Fruit fly (Drosophila melanogaster) whole organism, pupa: ENCODE measurements around the gene Pex7.

ENCODE experiments used
- CG10348 ChIP-seq: fragments of 200-800 bp; sonication (Bioruptor generic); IDR thresholded peaks from 2 replicates; pipeline ENCODE4 v1.3.6; 2022; ENCODE audit warnings: missing biosample characterization, missing genetic modification characterization
- CG12605 ChIP-seq: fragments of 200-800 bp; sonication (Bioruptor generic); IDR thresholded peaks from 2 replicates; pipeline ENCODE4 v1.3.6; 2022; ENCODE audit warnings: missing biosample characterization, missing genetic modification characterization
- CG13204 ChIP-seq: fragments of 200-800 bp; sonication (Bioruptor generic); optimal IDR thresholded peaks from 2 replicates; lab custom pipeline; 2018; ENCODE audit warnings: missing biosample characterization, mild to moderate bottlenecking, missing genetic modification characterization, moderate library complexity
- CG14655 ChIP-seq: fragments of 200-800 bp; sonication (Bioruptor generic); optimal IDR thresholded peaks from 3 replicates; lab custom pipeline; 2017; ENCODE audit warnings: mild to moderate bottlenecking, missing biosample characterization, missing genetic modification reagents, missing genetic modification characterization
- CG15710 ChIP-seq: fragments of 200-800 bp; sonication (Bioruptor generic); optimal IDR thresholded peaks from 2 replicates; lab custom pipeline; 2018; ENCODE audit warnings: missing biosample characterization, mild to moderate bottlenecking, missing genetic modification characterization, moderate library complexity
- CG17806 ChIP-seq: fragments of 200-800 bp; sonication (Bioruptor generic); optimal IDR thresholded peaks from 2 replicates; lab custom pipeline; 2018; ENCODE audit warnings: missing biosample characterization, mild to moderate bottlenecking, missing genetic modification characterization, moderate library complexity
- CG32121 ChIP-seq: fragments of 200-800 bp; sonication (Bioruptor generic); IDR thresholded peaks from 2 replicates; pipeline ENCODE4 v1.3.6; 2022; ENCODE audit warnings: missing biosample characterization, missing genetic modification characterization
- CG34367 ChIP-seq: fragments of 200-800 bp; sonication (Bioruptor generic); optimal IDR thresholded peaks from 2 replicates; lab custom pipeline; 2018; ENCODE audit warnings: missing biosample characterization, mild to moderate bottlenecking, missing genetic modification characterization
- CG4496 ChIP-seq: fragments of 200-800 bp; sonication (Bioruptor generic); IDR thresholded peaks from 3 replicates; pipeline ENCODE4 v1.3.6; 2022; ENCODE audit warnings: missing biosample characterization, missing genetic modification characterization
- CG8159 ChIP-seq: fragments of 200-800 bp; sonication (Bioruptor generic); optimal IDR thresholded peaks from 3 replicates; lab custom pipeline; 2018; ENCODE audit warnings: missing biosample characterization, mild to moderate bottlenecking, missing genetic modification characterization, moderate library complexity
- CG8301 ChIP-seq: fragments of 200-800 bp; sonication (Bioruptor generic); optimal IDR thresholded peaks from 2 replicates; lab custom pipeline; 2018; ENCODE audit warnings: missing biosample characterization, mild to moderate bottlenecking, missing genetic modification characterization
- CG9948 ChIP-seq: fragments of 200-800 bp; sonication (Bioruptor generic); optimal IDR thresholded peaks from 2 replicates; lab custom pipeline; 2018; ENCODE audit warnings: missing biosample characterization, mild to moderate bottlenecking, missing genetic modification characterization, moderate library complexity
- D1 ChIP-seq: fragments of 200-800 bp; sonication (Bioruptor generic); optimal IDR thresholded peaks from 2 replicates; lab custom pipeline; 2018; ENCODE audit warnings: missing biosample characterization, mild to moderate bottlenecking, missing genetic modification characterization, moderate library complexity
- EcR ChIP-seq: fragments of 200-800 bp; sonication (Bioruptor generic); optimal IDR thresholded peaks from 3 replicates; lab custom pipeline; 2019; ENCODE audit warnings: missing biosample characterization, missing genetic modification characterization, mild to moderate bottlenecking, moderate library complexity, missing genetic modification reagents
- Ets98B ChIP-seq: fragments of 200-800 bp; sonication (Bioruptor generic); IDR thresholded peaks from 2 replicates; pipeline ENCODE4 v1.3.6; 2022; ENCODE audit warnings: missing biosample characterization, missing genetic modification characterization
- Pif1A ChIP-seq: fragments of 200-800 bp; sonication (Bioruptor generic); optimal IDR thresholded peaks from 3 replicates; lab custom pipeline; 2016; ENCODE audit warnings: missing biosample characterization, missing genetic modification characterization
- Pif1B ChIP-seq: fragments of 200-800 bp; sonication (Bioruptor generic); optimal IDR thresholded peaks from 3 replicates; lab custom pipeline; 2016; ENCODE audit warnings: missing biosample characterization, missing genetic modification characterization
- Snoo ChIP-seq: fragments of 200-800 bp; sonication (Bioruptor generic); optimal IDR thresholded peaks from 3 replicates; lab custom pipeline; 2017; ENCODE audit warnings: missing biosample characterization, mild to moderate bottlenecking, missing genetic modification characterization, inconsistent platforms
- fd96Ca ChIP-seq: fragments of 200-800 bp; sonication (Bioruptor generic); IDR thresholded peaks from 3 replicates; pipeline ENCODE4 v1.3.6; 2022; ENCODE audit warnings: missing biosample characterization, missing genetic modification characterization
- gl ChIP-seq: fragments of 200-800 bp; sonication (Bioruptor generic); optimal IDR thresholded peaks from 2 replicates; lab custom pipeline; 2018; ENCODE audit warnings: missing biosample characterization, mild to moderate bottlenecking, missing genetic modification characterization
- rn ChIP-seq: fragments of 200-800 bp; sonication (Bioruptor generic); IDR thresholded peaks from 2 replicates; pipeline ENCODE4 v1.3.6; 2022; ENCODE audit warnings: missing biosample characterization, missing genetic modification characterization

Gene Pex7

dm6 chr3L:8681896-8682550 lies 35.1 kb downstream of the Pex7 start:
- TF ChIP-seq CG12605 (GFP tag; lab: Robert Waterston, UW) (no peak), CG32121 (GFP tag; lab: Robert Waterston, UW) (no peak), CG8301 (no peak), D1 (tag; lab: Kevin White, UChicago) (no peak), Pif1A (no peak), EcR (no peak), CG9948 (tag; lab: Kevin White, UChicago) (no peak), gl (tag; lab: Kevin White, UChicago) (no peak), CG15710 (tag; lab: Kevin White, UChicago) (no peak), CG34367 (tag; lab: Kevin White, UChicago) (no peak), fd96Ca (GFP tag; lab: Robert Waterston, UW) (no peak)
- TF ChIP-seq, all 21 proteins: peak for 0

dm6 chr3L:8682551-8683375 lies 35.8 kb downstream of the Pex7 start:
- peak; percentile 26; the same call in 1 of the 2 replicates for TF ChIP-seq CG32121 (GFP tag; lab: Robert Waterston, UW)
- peak; percentile 8 for TF ChIP-seq CG14655 (GFP tag; lab: Kevin White, UChicago)
- no peak for TF ChIP-seq rn (GFP tag; lab: Robert Waterston, UW)
- no peak for TF ChIP-seq CG15710 (tag; lab: Kevin White, UChicago)
- peak; percentile 41 for TF ChIP-seq CG17806 (tag; lab: Kevin White, UChicago)
- TF ChIP-seq Snoo (tag; lab: Kevin White, UChicago), result no peak
- TF ChIP-seq CG8159 (tag; lab: Kevin White, UChicago), result peak; percentile 25
- TF ChIP-seq CG34367 (tag; lab: Kevin White, UChicago), result no peak
- TF ChIP-seq Pif1A, result no peak
- no peak for TF ChIP-seq fd96Ca (GFP tag; lab: Robert Waterston, UW)
- peak; percentile 15 for TF ChIP-seq CG9948 (tag; lab: Kevin White, UChicago)
- no peak for TF ChIP-seq gl (tag; lab: Kevin White, UChicago)
- no peak; the same call in 1 of the 2 replicates for TF ChIP-seq Ets98B (GFP tag; lab: Robert Waterston, UW)
- peak; percentile 48; the same call in 1 of the 3 replicates for TF ChIP-seq CG4496 (GFP tag; lab: Robert Waterston, UW)
- no peak for TF ChIP-seq CG13204 (GFP tag; lab: Kevin White, UChicago)
- no peak for TF ChIP-seq CG10348

dm6 chr3L:8683773-8684172 lies 36.8 kb downstream of the Pex7 start:
- 0 out of 3 replicates have a peak, but pooled peaks have one; percentile 37 for TF ChIP-seq fd96Ca (GFP tag; lab: Robert Waterston, UW)
- no peak for TF ChIP-seq D1 (tag; lab: Kevin White, UChicago)

dm6 chr3L:8684419-8685081 lies 37.6 kb downstream of the Pex7 start:
- TF ChIP-seq Pif1A (peak; percentile 11), CG8159 (tag; lab: Kevin White, UChicago) (peak; percentile 42), CG15710 (tag; lab: Kevin White, UChicago) (peak; percentile 25), gl (tag; lab: Kevin White, UChicago) (no peak), CG34367 (tag; lab: Kevin White, UChicago) (no peak), CG4496 (GFP tag; lab: Robert Waterston, UW) (0 out of 3 replicates have a peak, but pooled peaks have one; percentile 24), EcR (peak; percentile 38)

- TF ChIP-seq CG15710 (tag; lab: Kevin White, UChicago) (no peak), CG4496 (GFP tag; lab: Robert Waterston, UW) (no peak), Ets98B (GFP tag; lab: Robert Waterston, UW) (no peak)
- TF ChIP-seq, all 21 proteins: peak for 0
Observed at dm6 chr3L:8686646-8687045, 39.7 kb downstream of the Pex7 start.

- TF ChIP-seq CG34367 (tag; lab: Kevin White, UChicago) (no peak), rn (GFP tag; lab: Robert Waterston, UW) (no peak), Pif1B (GFP tag; lab: Kevin White, UChicago) (no peak), EcR (peak; percentile 44), CG4496 (GFP tag; lab: Robert Waterston, UW) (no peak), CG15710 (tag; lab: Kevin White, UChicago) (no peak), Snoo (tag; lab: Kevin White, UChicago) (no peak), Ets98B (GFP tag; lab: Robert Waterston, UW) (no peak), CG32121 (GFP tag; lab: Robert Waterston, UW) (no peak)
Observed at dm6 chr3L:8688694-8689291, 41.8 kb downstream of the Pex7 start.
